Worm (Caenorhabditis elegans) whole organism, L1 larva: ENCODE measurements around the gene C35A5.10.

Experiments
- C16A3.4 ChIP-seq: fragments of 150-350 bp; optimal IDR thresholded peaks from 2 replicates; lab custom pipeline; 2014; ENCODE audit warnings: missing biosample characterization, missing genetic modification characterization
- C34B4.2 ChIP-seq: sonication (generic microtip); optimal IDR thresholded peaks from 2 replicates; lab custom pipeline; 2017; ENCODE audit warnings: mild to moderate bottlenecking, missing genetic modification characterization, missing compliant biosample characterization
- F16B12.6 ChIP-seq: fragments of 150-350 bp; optimal IDR thresholded peaks from 2 replicates; lab custom pipeline; 2014; ENCODE audit warnings: missing biosample characterization, missing genetic modification characterization
- alr-1 ChIP-seq: fragments of 200-800 bp; sonication (Bioruptor generic); optimal IDR thresholded peaks from 2 replicates; lab custom pipeline; 2018; ENCODE audit warnings: borderline replicate concordance, mild to moderate bottlenecking, missing genetic modification characterization, missing compliant biosample characterization
- blmp-1 ChIP-seq: fragments of 150-350 bp; optimal IDR thresholded peaks from 2 replicates; lab custom pipeline; 2014; ENCODE audit warnings: missing biosample characterization, missing genetic modification characterization
- ceh-63 ChIP-seq: fragments of 200-800 bp; sonication (Bioruptor generic); optimal IDR thresholded peaks from 2 replicates; lab custom pipeline; 2018; ENCODE audit warnings: mild to moderate bottlenecking, missing genetic modification characterization, missing compliant biosample characterization
- ceh-82 ChIP-seq, 3 experiments: fragments of 150-350 bp in 1 of 3; sonication (generic microtip) in 2 of 3; optimal IDR thresholded peaks; 2 replicates each; lab custom pipeline; 2014 to 2017; ENCODE audit warnings: missing biosample characterization in 3 of 3, missing genetic modification characterization in 3 of 3
- ceh-88 ChIP-seq: fragments of 200-800 bp; sonication (Bioruptor generic); IDR thresholded peaks from 2 replicates; pipeline ENCODE4 v1.3.6; 2022; ENCODE audit warnings: missing genetic modification characterization, missing compliant biosample characterization
- ces-1 ChIP-seq: fragments of 150-350 bp; optimal IDR thresholded peaks from 2 replicates; lab custom pipeline; 2014; ENCODE audit warnings: missing biosample characterization, missing genetic modification reagents, missing genetic modification characterization
- dpl-1 ChIP-seq, 3 experiments: fragments of 150-350 bp in 2 of 3; sonication (generic microtip) in 1 of 3; optimal IDR thresholded peaks; 2 replicates each; lab custom pipeline; 2014 to 2017; ENCODE audit warnings: missing biosample characterization in 3 of 3, missing genetic modification characterization in 3 of 3, missing genetic modification reagents in 3 of 3
- dsc-1 ChIP-seq: sonication (generic microtip); optimal IDR thresholded peaks from 2 replicates; lab custom pipeline; 2016; ENCODE audit warnings: mild to moderate bottlenecking, missing genetic modification characterization, missing compliant biosample characterization
- efl-1 ChIP-seq, 4 experiments: fragments of 150-350 bp; optimal IDR thresholded peaks in 3 of 4; peaks in 1 of 4; 1 replicate in 1 of 4; 2 replicates in 3 of 4; lab custom pipeline; 2014; ENCODE audit warnings: missing biosample characterization in 2 of 4, missing genetic modification characterization in 2 of 4, missing genetic modification reagents in 2 of 4
- elt-2 ChIP-seq: sonication (generic microtip); optimal IDR thresholded peaks from 2 replicates; lab custom pipeline; 2016; ENCODE audit warnings: missing genetic modification characterization, mild to moderate bottlenecking, inconsistent platforms, missing compliant biosample characterization, missing genetic modification reagents
- elt-3 ChIP-seq, 6 experiments: fragments of 150-350 bp in 1 of 6; sonication (generic microtip); optimal IDR thresholded peaks; 2 replicates each; lab custom pipeline; 2017 to 2018; ENCODE audit warnings: missing biosample characterization in 6 of 6, missing genetic modification characterization in 6 of 6, inconsistent platforms in 1 of 6
- fkh-10 ChIP-seq: sonication (generic microtip); optimal IDR thresholded peaks from 2 replicates; lab custom pipeline; 2017; ENCODE audit warnings: missing biosample characterization, missing genetic modification reagents, missing genetic modification characterization
- fkh-4 ChIP-seq: sonication (generic microtip); optimal IDR thresholded peaks from 2 replicates; lab custom pipeline; 2016; ENCODE audit warnings: missing compliant biosample characterization, missing genetic modification characterization, borderline replicate concordance
- grh-1 ChIP-seq: fragments of 200-800 bp; sonication (Bioruptor generic); IDR thresholded peaks from 2 replicates; pipeline ENCODE4 v1.3.6; 2022; ENCODE audit warnings: missing genetic modification reagents, missing genetic modification characterization, missing compliant biosample characterization
- irx-1 ChIP-seq: sonication (generic microtip); optimal IDR thresholded peaks from 2 replicates; lab custom pipeline; 2016; ENCODE audit warnings: missing genetic modification characterization, missing compliant biosample characterization
- jun-1 ChIP-seq: fragments of 150-350 bp; optimal IDR thresholded peaks from 2 replicates; lab custom pipeline; 2014; ENCODE audit warnings: missing biosample characterization, missing genetic modification reagents, missing genetic modification characterization
- lin-13 ChIP-seq: fragments of 150-350 bp; optimal IDR thresholded peaks from 2 replicates; lab custom pipeline; 2014; ENCODE audit warnings: missing biosample characterization, missing genetic modification reagents, missing genetic modification characterization
- lin-14 ChIP-seq: fragments of 200-800 bp; sonication (Bioruptor generic); optimal IDR thresholded peaks from 2 replicates; lab custom pipeline; 2018; ENCODE audit warnings: mild to moderate bottlenecking, missing genetic modification characterization, moderate library complexity, missing compliant biosample characterization
- lin-15B ChIP-seq: fragments of 150-350 bp; sonication (generic microtip); optimal IDR thresholded peaks from 3 replicates; lab custom pipeline; 2014; ENCODE audit warnings: missing biosample characterization, missing genetic modification characterization
- lin-35 ChIP-seq, 2 experiments: fragments of 150-350 bp; optimal IDR thresholded peaks; 2 replicates each; lab custom pipeline; 2014; ENCODE audit warnings: missing biosample characterization in 2 of 2, missing genetic modification characterization in 2 of 2, missing genetic modification reagents in 2 of 2
- lin-39 ChIP-seq: fragments of 150-350 bp; optimal IDR thresholded peaks from 2 replicates; lab custom pipeline; 2014; ENCODE audit warnings: missing biosample characterization, missing genetic modification reagents, missing genetic modification characterization
- lir-3 ChIP-seq: sonication (generic microtip); optimal IDR thresholded peaks from 2 replicates; lab custom pipeline; 2016; ENCODE audit warnings: mild to moderate bottlenecking, missing genetic modification characterization, moderate library complexity, missing compliant biosample characterization; ENCODE audit not compliant: poor library complexity
- mab-9 ChIP-seq: fragments of 200-800 bp; sonication (Bioruptor generic); IDR thresholded peaks from 2 replicates; pipeline ENCODE4 v1.3.6; 2022; ENCODE audit warnings: missing genetic modification reagents, missing genetic modification characterization, missing compliant biosample characterization
- mef-2 ChIP-seq: fragments of 150-350 bp; optimal IDR thresholded peaks from 2 replicates; lab custom pipeline; 2014; ENCODE audit warnings: missing biosample characterization, missing genetic modification characterization
- nhr-11 ChIP-seq: fragments of 150-350 bp; optimal IDR thresholded peaks from 2 replicates; lab custom pipeline; 2014; ENCODE audit warnings: missing biosample characterization, missing genetic modification characterization
- nhr-20 ChIP-seq: sonication (generic microtip); optimal IDR thresholded peaks from 2 replicates; lab custom pipeline; 2016; ENCODE audit warnings: mild to moderate bottlenecking, missing genetic modification characterization, missing compliant biosample characterization
- nhr-237 ChIP-seq: fragments of 150-350 bp; optimal IDR thresholded peaks from 2 replicates; lab custom pipeline; 2014; ENCODE audit warnings: missing biosample characterization, missing genetic modification characterization
- nhr-28 ChIP-seq: fragments of 150-350 bp; optimal IDR thresholded peaks from 2 replicates; lab custom pipeline; 2014; ENCODE audit warnings: missing biosample characterization, missing genetic modification characterization
- nhr-71 ChIP-seq: sonication (generic microtip); optimal IDR thresholded peaks from 2 replicates; lab custom pipeline; 2016; ENCODE audit warnings: mild to moderate bottlenecking, missing genetic modification characterization, moderate library complexity, missing compliant biosample characterization
- nhr-76 ChIP-seq: sonication (generic microtip); optimal IDR thresholded peaks from 2 replicates; lab custom pipeline; 2017; ENCODE audit warnings: missing biosample characterization, missing genetic modification characterization
- nhr-77 ChIP-seq: fragments of 150-350 bp; optimal IDR thresholded peaks from 2 replicates; lab custom pipeline; 2014; ENCODE audit warnings: missing biosample characterization, missing genetic modification characterization
- nhr-85 ChIP-seq: sonication (generic microtip); peaks from one replicate; lab custom pipeline; 2016; ENCODE audit warnings: missing genetic modification characterization, inconsistent platforms, missing compliant biosample characterization
- pqm-1 ChIP-seq: sonication (generic microtip); optimal IDR thresholded peaks from 3 replicates; lab custom pipeline; 2017; ENCODE audit warnings: missing biosample characterization, missing genetic modification characterization
- rnt-1 ChIP-seq: sonication (generic microtip); optimal IDR thresholded peaks from 2 replicates; lab custom pipeline; 2016; ENCODE audit warnings: mild to moderate bottlenecking, missing genetic modification characterization, moderate library complexity, missing compliant biosample characterization
- skn-1 ChIP-seq: fragments of 150-350 bp; optimal IDR thresholded peaks from 2 replicates; lab custom pipeline; 2014; ENCODE audit warnings: missing biosample characterization, missing genetic modification characterization
- snpc-4 ChIP-seq: fragments of 150-350 bp; optimal IDR thresholded peaks from 2 replicates; lab custom pipeline; 2014; ENCODE audit warnings: missing biosample characterization, missing genetic modification characterization
- snu-23 ChIP-seq: sonication (generic microtip); optimal IDR thresholded peaks from 2 replicates; lab custom pipeline; 2016; ENCODE audit warnings: missing genetic modification characterization, missing compliant biosample characterization
- sptf-1 ChIP-seq: fragments of 150-350 bp; optimal IDR thresholded peaks from 2 replicates; lab custom pipeline; 2014; ENCODE audit warnings: missing biosample characterization, missing genetic modification characterization
- sup-37 ChIP-seq: fragments of 200-800 bp; sonication (Bioruptor generic); optimal IDR thresholded peaks from 2 replicates; lab custom pipeline; 2018; ENCODE audit warnings: mild to moderate bottlenecking, missing genetic modification characterization, missing compliant biosample characterization
- tlp-1 ChIP-seq: fragments of 150-350 bp; optimal IDR thresholded peaks from 2 replicates; lab custom pipeline; 2014; ENCODE audit warnings: missing biosample characterization, missing genetic modification characterization
- unc-98 ChIP-seq: fragments of 200-800 bp; sonication (Bioruptor generic); IDR thresholded peaks from 2 replicates; pipeline ENCODE4 v1.3.6; 2022; ENCODE audit warnings: missing genetic modification characterization, missing compliant biosample characterization
- xbp-1 ChIP-seq: sonication (generic microtip); optimal IDR thresholded peaks from 2 replicates; lab custom pipeline; 2016; ENCODE audit warnings: missing genetic modification characterization, missing compliant biosample characterization
- zip-4 ChIP-seq: fragments of 200-800 bp; sonication (Bioruptor generic); optimal IDR thresholded peaks from 2 replicates; lab custom pipeline; 2018; ENCODE audit warnings: mild to moderate bottlenecking, missing genetic modification characterization, moderate library complexity, missing compliant biosample characterization
- ztf-11 ChIP-seq, 2 experiments: sonication (generic microtip); optimal IDR thresholded peaks; 2 replicates each; lab custom pipeline; 2016 to 2017; ENCODE audit warnings: missing genetic modification characterization in 2 of 2, missing biosample characterization in 1 of 2, missing compliant biosample characterization in 1 of 2
- ztf-4 ChIP-seq: fragments of 150-350 bp; optimal IDR thresholded peaks from 2 replicates; lab custom pipeline; 2014; ENCODE audit warnings: missing biosample characterization, missing genetic modification characterization

C35A5.10 gene

ce11 chrV:10514271-10514670, 10.3 kb downstream of the C35A5.10 start, which contains the start of gene dmsr-8:
Gene dmsr-8, minus strand, starts transcription at chrV:10514371.
- TF ChIP-seq nhr-85 (tag; lab: Kevin White, UChicago) (no peak), nhr-77 (tag; lab: Kevin White, UChicago) (no peak), dsc-1 (tag; lab: Kevin White, UChicago) (no peak), unc-98 (no peak), pqm-1 (tag; lab: Kevin White, UChicago) (no peak), lin-35 (GFP tag; optimal IDR thresholded peaks at IDR 0.05; lab: Kevin White, UChicago) (no peak), lin-39 (tag; lab: Kevin White, UChicago) (no peak), lir-3 (tag; lab: Kevin White, UChicago) (no peak), irx-1 (tag; lab: Kevin White, UChicago) (no peak), mab-9 (GFP tag; lab: Robert Waterston, UW) (no peak), lin-15B (tag; lab: Kevin White, UChicago) (no peak), jun-1 (tag; lab: Kevin White, UChicago) (no peak), sup-37 (GFP tag; lab: Kevin White, UChicago) (no peak), ztf-11 (tag; optimal IDR thresholded peaks at IDR 0.05; lab: Kevin White, UChicago) (no peak), nhr-71 (no peak), C34B4.2 (tag; lab: Kevin White, UChicago) (no peak), skn-1 (tag; lab: Kevin White, UChicago) (no peak), nhr-11 (tag; lab: Kevin White, UChicago) (no peak)

DNA sequence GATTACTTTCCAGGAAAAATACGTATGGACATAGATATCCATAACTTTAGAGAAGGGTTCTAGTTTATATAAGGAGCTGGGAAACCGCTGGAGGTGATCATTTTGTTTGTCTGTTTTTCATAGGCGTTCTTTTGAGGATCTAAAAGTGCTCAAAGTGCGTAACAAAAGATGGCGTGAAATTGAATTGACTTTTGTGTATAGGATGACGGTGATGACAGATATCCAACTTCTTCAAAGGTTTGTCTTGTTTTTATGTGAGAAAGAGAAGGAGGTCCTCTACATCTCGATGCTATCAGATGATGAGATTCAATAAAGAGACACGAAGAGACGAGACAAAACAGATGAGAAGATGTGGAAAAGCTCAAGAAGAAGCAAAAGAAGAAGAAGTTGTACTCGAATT, 12.7 kb downstream of the C35A5.10 start:
- TF ChIP-seq ztf-11 (tag; optimal IDR thresholded peaks at IDR 0.05; lab: Kevin White, UChicago) = no peak
- no peak for TF ChIP-seq ces-1 (GFP tag; lab: Kevin White, UChicago)
- peak; percentile 51 for TF ChIP-seq fkh-10 (GFP tag; lab: Kevin White, UChicago)
- no peak for TF ChIP-seq elt-3 (tag; optimal IDR thresholded peaks at IDR 0.05; lab: Kevin White, UChicago)
- TF ChIP-seq lin-13 (GFP tag; lab: Kevin White, UChicago) = no peak
- peak; percentile 24 for TF ChIP-seq lin-14 (GFP tag; lab: Kevin White, UChicago)
- TF ChIP-seq dsc-1 (tag; lab: Kevin White, UChicago) = no peak
- TF ChIP-seq, all 84 proteins: peak for 2

- TF ChIP-seq ceh-82 (tag; optimal IDR thresholded peaks at IDR 0.05; lab: Kevin White, UChicago) (peak; percentile 46 to 59 (median 51)), xbp-1 (tag; lab: Kevin White, UChicago) (peak; percentile 80), snpc-4 (tag; lab: Kevin White, UChicago) (peak; percentile 58), mef-2 (tag; lab: Kevin White, UChicago) (no peak), nhr-11 (tag; lab: Kevin White, UChicago) (no peak), snu-23 (GFP tag; lab: Kevin White, UChicago) (peak; percentile 86), nhr-76 (no peak), ceh-63 (GFP tag; lab: Kevin White, UChicago) (peak; percentile 59), alr-1 (tag; lab: Kevin White, UChicago) (no peak), blmp-1 (tag; lab: Kevin White, UChicago) (peak; percentile 46), lir-3 (tag; lab: Kevin White, UChicago) (peak; percentile 97), rnt-1 (tag; lab: Kevin White, UChicago) (peak; percentile 99), jun-1 (tag; lab: Kevin White, UChicago) (no peak), nhr-20 (tag; lab: Kevin White, UChicago) (peak; percentile 82), C16A3.4 (tag; lab: Kevin White, UChicago) (peak; percentile 46), zip-4 (GFP tag; lab: Kevin White, UChicago) (peak; percentile 6), ceh-88 (no peak), nhr-85 (tag; lab: Kevin White, UChicago) (peak; percentile 92), ztf-4 (tag; lab: Kevin White, UChicago) (peak; percentile 34), grh-1 (peak; percentile 59), nhr-28 (tag; lab: Kevin White, UChicago) (no peak), tlp-1 (tag; lab: Kevin White, UChicago) (no peak), sptf-1 (tag; lab: Kevin White, UChicago) (no peak), elt-2 (tag; lab: Kevin White, UChicago) (peak; percentile 79), irx-1 (tag; lab: Kevin White, UChicago) (peak; percentile 93), fkh-4 (peak; percentile 91), lin-13 (GFP tag; lab: Kevin White, UChicago) (peak; percentile 36), nhr-237 (tag; lab: Kevin White, UChicago) (no peak), efl-1 (optimal IDR thresholded peaks at IDR 0.05; lab: Kevin White, UChicago) (peak; percentile 71 to 77), efl-1 (GFP tag; optimal IDR thresholded peaks at IDR 0.05 in 1 of 2; lab: Kevin White, UChicago) (peak; percentile 71 to 97), fkh-10 (GFP tag; lab: Kevin White, UChicago) (no peak), dpl-1 (GFP tag; optimal IDR thresholded peaks at IDR 0.05; lab: Kevin White, UChicago) (peak; percentile 64 to 75 (median 71)), F16B12.6 (tag; lab: Kevin White, UChicago) (no peak)
Observed at ce11 chrV:10525902-10526301, 21.9 kb downstream of the C35A5.10 start, which contains the start of the genes C35A5.8 and hda-11. Gene C35A5.8, minus strand, starts transcription at chrV:10525908. Gene hda-11, plus strand, starts transcription at chrV:10526184.
